Worm (Caenorhabditis elegans) whole organism, late embryonic: Measurements from ENCODE around the gene Y116A8C.469.
"Not testable (repeated sequence)": the region's sequence is repeated elsewhere in the genome, so short reads cannot be mapped to it uniquely, and the experiment has no call there.

Source experiments
- C08G9.2 ChIP-seq: sonication (generic microtip); optimal IDR thresholded peaks from 2 replicates; lab custom pipeline; 2016; ENCODE audit warnings: mild to moderate bottlenecking, missing genetic modification characterization, moderate library complexity, missing compliant biosample characterization
- C38D4.7 ChIP-seq: fragments of 200-800 bp; sonication (Bioruptor generic); optimal IDR thresholded peaks from 2 replicates; lab custom pipeline; 2018; ENCODE audit warnings: mild to moderate bottlenecking, missing genetic modification characterization, moderate library complexity, missing compliant biosample characterization
- K09A11.1 ChIP-seq: sonication (generic microtip); optimal IDR thresholded peaks from 2 replicates; lab custom pipeline; 2017; ENCODE audit warnings: antibody characterized with exemption, mild to moderate bottlenecking, missing genetic modification characterization, missing compliant biosample characterization; ENCODE audit not compliant: insufficient read depth
- Y22D7AL.16 ChIP-seq: sonication (generic microtip); optimal IDR thresholded peaks from 2 replicates; lab custom pipeline; 2016; ENCODE audit warnings: missing genetic modification characterization, missing compliant biosample characterization
- ama-1 ChIP-seq: fragments of 150-350 bp; optimal IDR thresholded peaks from 2 replicates; lab custom pipeline; 2014
- ceh-2 ChIP-seq: sonication (generic microtip); optimal IDR thresholded peaks from 2 replicates; lab custom pipeline; 2016; ENCODE audit warnings: missing genotype, missing genetic modification characterization, missing compliant biosample characterization
- ceh-24 ChIP-seq: sonication (generic microtip); optimal IDR thresholded peaks from 2 replicates; lab custom pipeline; 2016; ENCODE audit warnings: mild to moderate bottlenecking, missing genetic modification characterization, missing compliant biosample characterization
- ceh-30 ChIP-seq: fragments of 150-350 bp; optimal IDR thresholded peaks from 2 replicates; lab custom pipeline; 2014; ENCODE audit warnings: missing biosample characterization, missing genetic modification characterization
- ceh-34 ChIP-seq: sonication (generic microtip); optimal IDR thresholded peaks from 2 replicates; lab custom pipeline; 2016; ENCODE audit warnings: mild to moderate bottlenecking, missing genetic modification characterization, missing compliant biosample characterization
- ceh-48 ChIP-seq: sonication (generic microtip); optimal IDR thresholded peaks from 2 replicates; lab custom pipeline; 2016; ENCODE audit warnings: missing genetic modification characterization, inconsistent platforms, missing compliant biosample characterization
- ceh-9 ChIP-seq: sonication (generic microtip); optimal IDR thresholded peaks from 2 replicates; lab custom pipeline; 2016; ENCODE audit warnings: mild to moderate bottlenecking, missing genetic modification characterization, inconsistent platforms, missing compliant biosample characterization
- dve-1 ChIP-seq: sonication (generic microtip); optimal IDR thresholded peaks from 2 replicates; lab custom pipeline; 2017; ENCODE audit warnings: antibody characterized with exemption, mild to moderate bottlenecking, missing genetic modification characterization, missing compliant biosample characterization
- elt-2 ChIP-seq: sonication (generic microtip); optimal IDR thresholded peaks from 2 replicates; lab custom pipeline; 2016; ENCODE audit warnings: missing genetic modification reagents, missing genetic modification characterization, missing compliant biosample characterization
- elt-4 ChIP-seq: sonication (generic microtip); optimal IDR thresholded peaks from 2 replicates; lab custom pipeline; 2016; ENCODE audit warnings: missing genetic modification characterization, missing compliant biosample characterization
- eyg-1 ChIP-seq: sonication (generic microtip); optimal IDR thresholded peaks from 2 replicates; lab custom pipeline; 2016; ENCODE audit warnings: missing genotype, missing genetic modification characterization, missing compliant biosample characterization
- fax-1 ChIP-seq: sonication (generic microtip); optimal IDR thresholded peaks from 2 replicates; lab custom pipeline; 2016; ENCODE audit warnings: missing genotype, missing genetic modification characterization, missing compliant biosample characterization
- fkh-10 ChIP-seq: fragments of 150-350 bp; optimal IDR thresholded peaks from 2 replicates; lab custom pipeline; 2014; ENCODE audit warnings: missing biosample characterization, missing genetic modification reagents, missing genetic modification characterization
- gmeb-2 ChIP-seq: sonication (generic microtip); optimal IDR thresholded peaks from 2 replicates; lab custom pipeline; 2016; ENCODE audit warnings: missing genetic modification characterization, inconsistent platforms, missing compliant biosample characterization
- hlh-13 ChIP-seq: fragments of 200-800 bp; sonication (Bioruptor generic); optimal IDR thresholded peaks from 2 replicates; lab custom pipeline; 2018; ENCODE audit warnings: mild to moderate bottlenecking, missing genetic modification characterization, missing compliant biosample characterization
- hlh-15 ChIP-seq: sonication (generic microtip); optimal IDR thresholded peaks from 2 replicates; lab custom pipeline; 2016; ENCODE audit warnings: missing genetic modification characterization, missing compliant biosample characterization
- hlh-30 ChIP-seq: sonication (generic microtip); optimal IDR thresholded peaks from 2 replicates; lab custom pipeline; 2017; ENCODE audit warnings: antibody characterized with exemption, missing genetic modification characterization, missing compliant biosample characterization; ENCODE audit not compliant: insufficient read depth
- lim-6 ChIP-seq: sonication (generic microtip); optimal IDR thresholded peaks from 2 replicates; lab custom pipeline; 2016; ENCODE audit warnings: missing genetic modification characterization, missing compliant biosample characterization
- madf-2 ChIP-seq: sonication (generic microtip); optimal IDR thresholded peaks from 2 replicates; lab custom pipeline; 2017; ENCODE audit warnings: missing genetic modification characterization, missing compliant biosample characterization
- nfya-1 ChIP-seq: sonication (generic microtip); optimal IDR thresholded peaks from 2 replicates; lab custom pipeline; 2017; ENCODE audit warnings: missing genetic modification characterization, mild to moderate bottlenecking, missing compliant biosample characterization, antibody characterized with exemption, moderate library complexity
- nhr-11 ChIP-seq: fragments of 150-350 bp; optimal IDR thresholded peaks from 2 replicates; lab custom pipeline; 2014; ENCODE audit warnings: missing biosample characterization, missing genetic modification characterization
- nhr-232 ChIP-seq: sonication (generic microtip); optimal IDR thresholded peaks from 2 replicates; lab custom pipeline; 2016; ENCODE audit warnings: missing genetic modification characterization, missing compliant biosample characterization
- pag-3 ChIP-seq: sonication (generic microtip); optimal IDR thresholded peaks from 2 replicates; lab custom pipeline; 2016; ENCODE audit warnings: missing compliant biosample characterization, missing genetic modification characterization, borderline replicate concordance
- pax-1 ChIP-seq: fragments of 150-350 bp; optimal IDR thresholded peaks from 2 replicates; lab custom pipeline; 2014; ENCODE audit warnings: missing biosample characterization, missing genetic modification characterization
- pha-4 ChIP-seq: fragments of 150-350 bp; optimal IDR thresholded peaks from 2 replicates; lab custom pipeline; 2018; ENCODE audit warnings: missing biosample characterization, missing genetic modification reagents, missing genetic modification characterization
- pros-1 ChIP-seq: fragments of 150-350 bp; optimal IDR thresholded peaks from 2 replicates; lab custom pipeline; 2014; ENCODE audit warnings: missing biosample characterization, missing genetic modification reagents, missing genetic modification characterization
- rnt-1 ChIP-seq: sonication (generic microtip); optimal IDR thresholded peaks from 2 replicates; lab custom pipeline; 2016; ENCODE audit warnings: missing genetic modification characterization, missing compliant biosample characterization
- sdc-2 ChIP-seq: sonication (generic microtip); optimal IDR thresholded peaks from 2 replicates; lab custom pipeline; 2016; ENCODE audit warnings: missing genotype, missing genetic modification characterization, missing compliant biosample characterization
- sox-2 ChIP-seq: fragments of 200-800 bp; sonication (Bioruptor generic); IDR thresholded peaks from 2 replicates; pipeline ENCODE4 v1.3.6; 2022; ENCODE audit warnings: missing genetic modification reagents, missing genetic modification characterization, missing compliant biosample characterization
- sox-4 ChIP-seq: sonication (generic microtip); optimal IDR thresholded peaks from 2 replicates; lab custom pipeline; 2017; ENCODE audit warnings: mild to moderate bottlenecking, missing genetic modification characterization, inconsistent platforms, missing compliant biosample characterization
- syd-9 ChIP-seq: sonication (generic microtip); optimal IDR thresholded peaks from 2 replicates; lab custom pipeline; 2016; ENCODE audit warnings: mild to moderate bottlenecking, missing genetic modification characterization, moderate library complexity, missing compliant biosample characterization
- unc-42 ChIP-seq: sonication (generic microtip); optimal IDR thresholded peaks from 2 replicates; lab custom pipeline; 2016; ENCODE audit warnings: missing genotype, missing genetic modification characterization, missing compliant biosample characterization

Gene Y116A8C.469

ce11 chrIV:16919212-16919775 lies 1.6 kb upstream of the Y116A8C.469 start, which contains the start of the genes Y116A8C.470 and Y116A8C.463:
Gene Y116A8C.470 (minus strand): TSS chrIV:16919312.
Gene Y116A8C.463 (plus strand): TSS chrIV:16919725.
- TF ChIP-seq unc-42 (tag; lab: Kevin White, UChicago) (no peak), sdc-2 (no peak), ceh-9 (tag; lab: Kevin White, UChicago) (no peak), rnt-1 (tag; lab: Kevin White, UChicago) (no peak), ceh-2 (no peak), hlh-13 (no peak), elt-4 (no peak), syd-9 (tag; lab: Kevin White, UChicago) (no peak), nfya-1 (tag; lab: Kevin White, UChicago) (no peak)

- TF ChIP-seq lim-6 (tag; lab: Kevin White, UChicago) (no peak), sdc-2 (no peak), rnt-1 (tag; lab: Kevin White, UChicago) (no peak), C08G9.2 (tag; lab: Kevin White, UChicago) (no peak), pax-1 (tag; lab: Kevin White, UChicago) (no peak), unc-42 (tag; lab: Kevin White, UChicago) (no peak), ceh-30 (no peak), nhr-232 (tag; lab: Kevin White, UChicago) (no peak), ceh-24 (tag; lab: Kevin White, UChicago) (no peak), dve-1 (tag; lab: Kevin White, UChicago) (no peak), pha-4 (no peak), gmeb-2 (tag; lab: Kevin White, UChicago) (no peak), sox-2 (GFP tag; lab: Robert Waterston, UW) (no peak), eyg-1 (tag; lab: Kevin White, UChicago) (no peak), fax-1 (no peak)
- TF ChIP-seq, all 69 proteins: peak for 0
Observed at ce11 chrIV:16915751-16916150, 2.0 kb downstream of the Y116A8C.469 start, which contains the start of gene Y116A8C.3. Gene Y116A8C.3 (plus strand): TSS chrIV:16916051.

- TF ChIP-seq pros-1 (tag; lab: Kevin White, UChicago) (no peak), eyg-1 (tag; lab: Kevin White, UChicago) (no peak), madf-2 (tag; lab: Kevin White, UChicago) (no peak), nhr-232 (tag; lab: Kevin White, UChicago) (no peak), C38D4.7 (no peak), elt-2 (tag; lab: Kevin White, UChicago) (no peak), ceh-48 (tag; lab: Kevin White, UChicago) (no peak), pag-3 (no peak), nfya-1 (tag; lab: Kevin White, UChicago) (no peak)
Observed at ce11 chrIV:16898205-16898604, 19.5 kb downstream of the Y116A8C.469 start.

ce11 chrIV:16895288-16895687 lies 22.4 kb downstream of the Y116A8C.469 start, which contains the start of gene T06A10.2:
Gene T06A10.2 (plus strand): TSS chrIV:16895588.
- TF ChIP-seq pag-3; pax-1 (tag; lab: Kevin White, UChicago); fkh-10 (GFP tag; lab: Kevin White, UChicago): not testable (repeated sequence)

- TF ChIP-seq ama-1 (lab: Kevin White, UChicago) (no peak), hlh-15 (tag; lab: Kevin White, UChicago) (no peak), sox-4 (tag; lab: Kevin White, UChicago) (no peak), ceh-24 (tag; lab: Kevin White, UChicago) (no peak), nhr-11 (tag; lab: Kevin White, UChicago) (no peak), hlh-30 (tag; lab: Kevin White, UChicago) (no peak), ceh-34 (tag; lab: Kevin White, UChicago) (no peak), Y22D7AL.16 (tag; lab: Kevin White, UChicago) (no peak), nhr-232 (tag; lab: Kevin White, UChicago) (no peak), K09A11.1 (tag; lab: Kevin White, UChicago) (no peak), elt-4 (no peak)
- TF ChIP-seq, all 69 proteins: peak for 0
Observed at ce11 chrIV:16888580-16888979, 29.2 kb downstream of the Y116A8C.469 start.
